Worm (Caenorhabditis elegans): ENCODE measurements around the gene F20B6.6.

ce11 chrX:4235752-4236151 is 33.7 kb upstream of the F20B6.6 start, which contains the start of gene rab-37:
- no peak for TF ChIP-seq T22C8.4 (GFP tag; IDR thresholded peaks at IDR 0.05)
- TF ChIP-seq ztf-29 (GFP tag; IDR thresholded peaks at IDR 0.05) = no peak
- no peak for TF ChIP-seq tab-1 (GFP tag; IDR thresholded peaks at IDR 0.05)
- TF ChIP-seq flt-1 (GFP tag; IDR thresholded peaks at IDR 0.05) = no peak
- TF ChIP-seq ztf-23 (GFP tag; IDR thresholded peaks at IDR 0.05) = no peak
- TF ChIP-seq ref-1 (GFP tag; conservative IDR thresholded peaks at IDR 0.05) = no peak
- no peak for TF ChIP-seq klf-2 (GFP tag; conservative IDR thresholded peaks at IDR 0.05)
- TF ChIP-seq cog-1 (tag; optimal IDR thresholded peaks at IDR 0.05) = no peak

Data from whole organism, midembryonic.